Worm (Caenorhabditis elegans) whole organism, L4 larva: ENCODE measurements around the gene sucg-1.
A peak's percentile ranks its signal among the peaks of the same experiment; 100 is the strongest.

ENCODE experiments used
- F26F4.8 ChIP-seq: fragments of 200-800 bp; sonication (Bioruptor generic); conservative IDR thresholded peaks from 2 replicates; pipeline ENCODE4 v1.3.6; 2022; ENCODE audit warnings: missing genetic modification characterization, missing compliant biosample characterization
- T20F7.1 ChIP-seq: fragments of 200-800 bp; sonication (Bioruptor generic); optimal IDR thresholded peaks from 2 replicates; lab custom pipeline; 2018; ENCODE audit warnings: mild to moderate bottlenecking, missing genetic modification characterization, missing compliant biosample characterization
- T26A8.4 ChIP-seq: fragments of 200-800 bp; sonication (Bioruptor generic); IDR thresholded peaks from 2 replicates; pipeline ENCODE4 v1.3.6; 2022; ENCODE audit warnings: missing genetic modification characterization, missing compliant biosample characterization
- Y5F2A.4 ChIP-seq: fragments of 200-800 bp; sonication (Bioruptor generic); optimal IDR thresholded peaks from 2 replicates; lab custom pipeline; 2018; ENCODE audit warnings: mild to moderate bottlenecking, missing genetic modification characterization, missing compliant biosample characterization
- ZK337.2 ChIP-seq: fragments of 200-800 bp; sonication (Bioruptor generic); IDR thresholded peaks from 2 replicates; pipeline ENCODE4 v1.3.6; 2022; ENCODE audit warnings: missing genetic modification reagents, missing genetic modification characterization, missing compliant biosample characterization
- aha-1 ChIP-seq: fragments of 150-350 bp; peaks from one replicate; lab custom pipeline; 2014; ENCODE audit warnings: missing biosample characterization, missing genetic modification characterization
- attf-4 ChIP-seq: sonication (generic microtip); optimal IDR thresholded peaks from 3 replicates; lab custom pipeline; 2017; ENCODE audit warnings: missing biosample characterization, missing genetic modification characterization
- ceh-32 ChIP-seq: sonication (generic microtip); optimal IDR thresholded peaks from 2 replicates; lab custom pipeline; 2016; ENCODE audit warnings: mild to moderate bottlenecking, missing genetic modification characterization, missing compliant biosample characterization; ENCODE audit not compliant: poor library complexity
- ceh-62 ChIP-seq: sonication (generic microtip); optimal IDR thresholded peaks from 2 replicates; lab custom pipeline; 2017; ENCODE audit warnings: missing biosample characterization, missing genetic modification characterization
- ceh-82 ChIP-seq: sonication (generic microtip); optimal IDR thresholded peaks from 2 replicates; lab custom pipeline; 2017; ENCODE audit warnings: missing biosample characterization, missing genetic modification characterization
- ces-1 ChIP-seq: fragments of 150-350 bp; sonication (generic microtip); optimal IDR thresholded peaks from 4 replicates; lab custom pipeline; 2014; ENCODE audit warnings: missing biosample characterization, missing genetic modification reagents, missing genetic modification characterization
- daf-12 ChIP-seq: fragments of 150-350 bp; optimal IDR thresholded peaks from 2 replicates; lab custom pipeline; 2014; ENCODE audit warnings: missing biosample characterization, missing genetic modification reagents, missing genetic modification characterization
- daf-16 ChIP-seq, 3 experiments: sonication (generic microtip); optimal IDR thresholded peaks; 2 replicates each; lab custom pipeline; 2016 to 2017; ENCODE audit warnings: missing genetic modification characterization in 3 of 3, missing genetic modification reagents in 3 of 3, mild to moderate bottlenecking in 2 of 3, missing compliant biosample characterization in 2 of 3, missing biosample characterization in 1 of 3, moderate library complexity in 1 of 3
- dmd-6 ChIP-seq: fragments of 200-800 bp; sonication (Bioruptor generic); IDR thresholded peaks from 2 replicates; pipeline ENCODE4 v1.3.6; 2022; ENCODE audit warnings: missing genetic modification reagents, missing genetic modification characterization, missing compliant biosample characterization
- dmd-8 ChIP-seq: fragments of 200-800 bp; sonication (Bioruptor generic); IDR thresholded peaks from 2 replicates; pipeline ENCODE4 v1.3.6; 2022; ENCODE audit warnings: missing genetic modification characterization, missing compliant biosample characterization
- egl-27 ChIP-seq: sonication (generic microtip); optimal IDR thresholded peaks from 3 replicates; lab custom pipeline; 2017; ENCODE audit warnings: missing biosample characterization, missing genetic modification reagents, missing genetic modification characterization
- egl-43 ChIP-seq: fragments of 200-800 bp; sonication (Bioruptor generic); IDR thresholded peaks from 2 replicates; pipeline ENCODE4 v1.3.6; 2022; ENCODE audit warnings: missing genetic modification reagents, missing genetic modification characterization, missing compliant biosample characterization
- fkh-10 ChIP-seq: fragments of 150-350 bp; optimal IDR thresholded peaks from 2 replicates; lab custom pipeline; 2014; ENCODE audit warnings: missing biosample characterization, missing genetic modification reagents, missing genetic modification characterization
- hlh-30 ChIP-seq: sonication (generic microtip); optimal IDR thresholded peaks from 2 replicates; lab custom pipeline; 2017; ENCODE audit warnings: antibody characterized with exemption, mild to moderate bottlenecking, missing genetic modification characterization, missing compliant biosample characterization; ENCODE audit not compliant: insufficient read depth
- hmg-1.1 ChIP-seq: fragments of 200-800 bp; sonication (Bioruptor generic); IDR thresholded peaks from 2 replicates; pipeline ENCODE4 v1.3.6; 2022; ENCODE audit warnings: missing genetic modification reagents, missing genetic modification characterization, missing compliant biosample characterization
- jun-1 ChIP-seq: fragments of 150-350 bp; optimal IDR thresholded peaks from 2 replicates; lab custom pipeline; 2014; ENCODE audit warnings: missing biosample characterization, missing genetic modification reagents, missing genetic modification characterization
- lin-1 ChIP-seq: fragments of 200-800 bp; sonication (Bioruptor generic); IDR thresholded peaks from 2 replicates; pipeline ENCODE4 v1.3.6; 2022; ENCODE audit warnings: missing genetic modification reagents, missing genetic modification characterization, missing compliant biosample characterization
- lin-13 ChIP-seq: fragments of 150-350 bp; optimal IDR thresholded peaks from 2 replicates; lab custom pipeline; 2014; ENCODE audit warnings: missing biosample characterization, missing genetic modification reagents, missing genetic modification characterization
- lin-39 ChIP-seq: fragments of 150-350 bp; optimal IDR thresholded peaks from 2 replicates; lab custom pipeline; 2014; ENCODE audit warnings: missing biosample characterization, missing genetic modification reagents, missing genetic modification characterization
- madf-5 ChIP-seq, 2 experiments: fragments of 200-800 bp; sonication (Bioruptor generic); IDR thresholded peaks; 2 replicates each; pipeline ENCODE4 v1.3.6; 2022; ENCODE audit warnings: missing compliant biosample characterization in 2 of 2, missing genetic modification characterization in 2 of 2
- mdl-1 ChIP-seq, 2 experiments: fragments of 150-350 bp in 1 of 2; sonication (generic microtip) in 1 of 2; optimal IDR thresholded peaks; 2 replicates each; lab custom pipeline; 2014 to 2017; ENCODE audit warnings: missing biosample characterization in 2 of 2, missing genetic modification characterization in 2 of 2
- mxl-2 ChIP-seq: fragments of 200-800 bp; sonication (Bioruptor generic); conservative IDR thresholded peaks from 2 replicates; pipeline ENCODE4 v1.3.6; 2022; ENCODE audit warnings: missing genetic modification reagents, missing genetic modification characterization, missing compliant biosample characterization
- nhr-28 ChIP-seq: fragments of 150-350 bp; optimal IDR thresholded peaks from 2 replicates; lab custom pipeline; 2014; ENCODE audit warnings: missing biosample characterization, missing genetic modification characterization
- nhr-6 ChIP-seq: fragments of 150-350 bp; optimal IDR thresholded peaks from 2 replicates; lab custom pipeline; 2014; ENCODE audit warnings: missing biosample characterization, missing genetic modification characterization
- pha-4 ChIP-seq, 2 experiments: fragments of 150-350 bp in 1 of 2; fragments of 200-800 bp in 1 of 2; sonication (Bioruptor generic) in 1 of 2; IDR thresholded peaks in 1 of 2; optimal IDR thresholded peaks in 1 of 2; 2 replicates each; pipeline versions ENCODE4 v1.3.6 to Lab custom; 2014 to 2022; ENCODE audit warnings: missing genetic modification characterization in 2 of 2, missing genetic modification reagents in 2 of 2, missing biosample characterization in 1 of 2, missing compliant biosample characterization in 1 of 2
- php-3 ChIP-seq: fragments of 200-800 bp; sonication (Bioruptor generic); IDR thresholded peaks from 2 replicates; pipeline ENCODE4 v1.3.6; 2022; ENCODE audit warnings: missing genetic modification reagents, missing genetic modification characterization, missing compliant biosample characterization
- pqm-1 ChIP-seq: sonication (generic microtip); optimal IDR thresholded peaks from 2 replicates; lab custom pipeline; 2017; ENCODE audit warnings: missing biosample characterization, missing genetic modification characterization
- saeg-2 ChIP-seq: fragments of 200-800 bp; sonication (Bioruptor generic); IDR thresholded peaks from 2 replicates; pipeline ENCODE4 v1.3.6; 2022; ENCODE audit warnings: missing genetic modification reagents, missing genetic modification characterization, missing compliant biosample characterization
- sdz-12 ChIP-seq: fragments of 200-800 bp; sonication (Bioruptor generic); optimal IDR thresholded peaks from 2 replicates; lab custom pipeline; 2018; ENCODE audit warnings: mild to moderate bottlenecking, missing genetic modification characterization, missing compliant biosample characterization
- set-16 ChIP-seq: fragments of 200-800 bp; sonication (Bioruptor generic); IDR thresholded peaks from 2 replicates; pipeline ENCODE4 v1.3.6; 2022; ENCODE audit warnings: missing genetic modification reagents, missing genetic modification characterization, missing compliant biosample characterization
- snpc-1.2 ChIP-seq: fragments of 200-800 bp; sonication (Bioruptor generic); IDR thresholded peaks from 2 replicates; pipeline ENCODE4 v1.3.6; 2022; ENCODE audit warnings: missing genetic modification reagents, missing genetic modification characterization, missing compliant biosample characterization
- snpc-4 ChIP-seq: fragments of 150-350 bp; optimal IDR thresholded peaks from 2 replicates; lab custom pipeline; 2014; ENCODE audit warnings: missing biosample characterization, missing genetic modification characterization
- spr-3 ChIP-seq: fragments of 200-800 bp; sonication (Bioruptor generic); optimal IDR thresholded peaks from 2 replicates; lab custom pipeline; 2018; ENCODE audit warnings: mild to moderate bottlenecking, missing genetic modification characterization, missing compliant biosample characterization
- tra-1 ChIP-seq: fragments of 200-800 bp; sonication (Bioruptor generic); IDR thresholded peaks from 2 replicates; pipeline ENCODE4 v1.3.6; 2022; ENCODE audit warnings: missing genetic modification reagents, missing genetic modification characterization, missing compliant biosample characterization
- unc-39 ChIP-seq: sonication (generic microtip); optimal IDR thresholded peaks from 2 replicates; lab custom pipeline; 2017; ENCODE audit warnings: missing biosample characterization, missing genetic modification characterization
- unc-62 ChIP-seq, 3 experiments: fragments of 150-350 bp in 1 of 3; sonication (generic microtip); optimal IDR thresholded peaks in 2 of 3; peaks in 1 of 3; 1 replicate in 1 of 3; 2 replicates in 2 of 3; lab custom pipeline; 2014 to 2017; ENCODE audit warnings: missing biosample characterization in 3 of 3, missing genetic modification characterization in 3 of 3, missing genetic modification reagents in 3 of 3, missing genotype in 1 of 3
- vab-7 ChIP-seq: fragments of 200-800 bp; sonication (Bioruptor generic); IDR thresholded peaks from 2 replicates; pipeline ENCODE4 v1.3.6; 2022; ENCODE audit warnings: missing genetic modification reagents, missing genetic modification characterization, missing compliant biosample characterization
- zip-11 ChIP-seq: fragments of 200-800 bp; sonication (Bioruptor generic); IDR thresholded peaks from 2 replicates; pipeline ENCODE4 v1.3.6; 2022; ENCODE audit warnings: missing genetic modification characterization, missing compliant biosample characterization

Gene sucg-1

ce11 chrIV:7747838-7748237, 19.1 kb downstream of the sucg-1 start, which contains the start of gene klo-1:
klo-1 (minus strand) TSS chrIV:7748225.
- TF ChIP-seq fkh-10 (GFP tag; lab: Kevin White, UChicago) (no peak), daf-16 (GFP tag; optimal IDR thresholded peaks at IDR 0.05; lab: Kevin White, UChicago) (no peak), daf-16 (tag; optimal IDR thresholded peaks at IDR 0.05; lab: Kevin White, UChicago) (peak; percentile 93), dmd-6 (GFP tag; lab: Robert Waterston, UW) (peak; percentile 7; the same call in 1 of the 2 replicates), php-3 (no peak), unc-62 (GFP tag; optimal IDR thresholded peaks at IDR 0.05 in 1 of 2; lab: Kevin White, UChicago) (peak in 1 of 2 experiments; percentile 26), unc-62 (tag; optimal IDR thresholded peaks at IDR 0.05; lab: Kevin White, UChicago) (no peak), nhr-28 (tag; lab: Kevin White, UChicago) (peak; percentile 80), pqm-1 (tag; lab: Kevin White, UChicago) (peak; percentile 96), ZK337.2 (GFP tag; lab: Robert Waterston, UW) (no peak), ces-1 (GFP tag; lab: Kevin White, UChicago) (no peak), mxl-2 (GFP tag; lab: Robert Waterston, UW) (no peak)
- TF ChIP-seq, all 104 proteins: peak for 5

- no peak for TF ChIP-seq snpc-1.2 (GFP tag; lab: Robert Waterston, UW)
- no peak for TF ChIP-seq php-3
- no peak for TF ChIP-seq attf-4 (tag; lab: Kevin White, UChicago)
- no peak for TF ChIP-seq ces-1 (GFP tag; lab: Kevin White, UChicago)
- no peak for TF ChIP-seq saeg-2 (GFP tag; lab: Robert Waterston, UW)
- no peak for TF ChIP-seq jun-1
- no peak for TF ChIP-seq Y5F2A.4 (GFP tag; lab: Kevin White, UChicago)
These were observed 24.4 kb downstream of the sucg-1 start, which contains the start of gene col-14 for ce11 chrIV:7753108-7753507. col-14 (plus strand) TSS chrIV:7753408.

- peak; percentile 94 for TF ChIP-seq set-16 (GFP tag; lab: Robert Waterston, UW)
- 0 out of 4 replicates have a peak, but pooled peaks of 1 of the 2 experiments have one; percentile 45 for TF ChIP-seq madf-5 (GFP tag; IDR thresholded peaks at IDR 0.05; lab: Robert Waterston, UW)
- TF ChIP-seq saeg-2 (GFP tag; lab: Robert Waterston, UW) = no peak
- TF ChIP-seq daf-12 = no peak
- no peak for TF ChIP-seq lin-39 (tag; lab: Kevin White, UChicago)
- TF ChIP-seq daf-16 (GFP tag; optimal IDR thresholded peaks at IDR 0.05; lab: Kevin White, UChicago) = no peak
- TF ChIP-seq daf-16 (tag; optimal IDR thresholded peaks at IDR 0.05; lab: Kevin White, UChicago) = no peak
- peak; percentile 21 for TF ChIP-seq aha-1 (tag; lab: Kevin White, UChicago)
- 0 out of 2 replicates have a peak, but pooled peaks have one; percentile 47 for TF ChIP-seq T26A8.4 (GFP tag; lab: Robert Waterston, UW)
- no peak for TF ChIP-seq tra-1
- TF ChIP-seq dmd-8 = no peak
- no peak for TF ChIP-seq sdz-12 (GFP tag; lab: Kevin White, UChicago)
- TF ChIP-seq hmg-1.1 (GFP tag; lab: Robert Waterston, UW) = no peak
- no peak for TF ChIP-seq snpc-4 (tag; lab: Kevin White, UChicago)
- TF ChIP-seq spr-3 (GFP tag; lab: Kevin White, UChicago) = peak; percentile 28
- no peak for TF ChIP-seq T20F7.1 (GFP tag; lab: Kevin White, UChicago)
- TF ChIP-seq F26F4.8 (GFP tag; lab: Robert Waterston, UW) = no peak
- no peak for TF ChIP-seq lin-1 (GFP tag; lab: Robert Waterston, UW)
- no peak for TF ChIP-seq ceh-82 (tag; lab: Kevin White, UChicago)
- TF ChIP-seq unc-39 (tag; lab: Kevin White, UChicago) = no peak
- peak; percentile 76 for TF ChIP-seq egl-43
- TF ChIP-seq, all 104 proteins: peak for 6
These were observed 25.4 kb downstream of the sucg-1 start for ce11 chrIV:7754114-7754513.

ce11 chrIV:7757245-7757644, 28.5 kb downstream of the sucg-1 start, which contains the start of gene C46A5.4:
C46A5.4 (minus strand) TSS chrIV:7757345.
- TF ChIP-seq nhr-6 (tag; lab: Kevin White, UChicago) (no peak), zip-11 (GFP tag; lab: Robert Waterston, UW) (no peak), egl-27 (tag; lab: Kevin White, UChicago) (no peak), ceh-62 (tag; lab: Kevin White, UChicago) (no peak), ces-1 (GFP tag; lab: Kevin White, UChicago) (no peak), hlh-30 (no peak), lin-1 (GFP tag; lab: Robert Waterston, UW) (no peak), dmd-6 (GFP tag; lab: Robert Waterston, UW) (no peak), lin-13 (no peak), unc-62 (GFP tag; optimal IDR thresholded peaks at IDR 0.05 in 1 of 2; lab: Kevin White, UChicago) (no peak), unc-62 (tag; optimal IDR thresholded peaks at IDR 0.05; lab: Kevin White, UChicago) (no peak), spr-3 (GFP tag; lab: Kevin White, UChicago) (no peak), vab-7 (GFP tag; lab: Robert Waterston, UW) (no peak), ceh-32 (tag; lab: Kevin White, UChicago) (no peak), pha-4 (GFP tag; IDR thresholded peaks at IDR 0.05; lab: Robert Waterston, UW) (no peak), pha-4 (tag; optimal IDR thresholded peaks at IDR 0.05; lab: Kevin White, UChicago) (no peak), mdl-1 (tag; optimal IDR thresholded peaks at IDR 0.05; lab: Kevin White, UChicago) (no peak)
